Worm (Caenorhabditis elegans) whole organism, midembryonic: ENCODE measurements around the gene str-170.

Experiments
- T22C8.4 ChIP-seq: fragments of 200-800 bp; sonication (Bioruptor generic); IDR thresholded peaks from 2 replicates; pipeline ENCODE4 v1.3.6; 2022; ENCODE audit warnings: missing genetic modification characterization, missing compliant biosample characterization
- cog-1 ChIP-seq: sonication (generic microtip); optimal IDR thresholded peaks from 2 replicates; lab custom pipeline; 2016; ENCODE audit warnings: missing genetic modification characterization, missing compliant biosample characterization
- flt-1 ChIP-seq: fragments of 200-800 bp; sonication (Bioruptor generic); IDR thresholded peaks from 2 replicates; pipeline ENCODE4 v1.3.6; 2022; ENCODE audit warnings: missing genetic modification characterization, missing compliant biosample characterization
- klf-2 ChIP-seq: fragments of 200-800 bp; sonication (Bioruptor generic); conservative IDR thresholded peaks from 2 replicates; pipeline ENCODE4 v1.3.6; 2022; ENCODE audit warnings: missing genetic modification reagents, missing genetic modification characterization, missing compliant biosample characterization
- med-1 ChIP-seq: sonication (generic microtip); optimal IDR thresholded peaks from 2 replicates; lab custom pipeline; 2017; ENCODE audit warnings: missing genetic modification characterization, mild to moderate bottlenecking, missing compliant biosample characterization, antibody characterized with exemption, missing genetic modification reagents; ENCODE audit not compliant: insufficient read depth
- ref-1 ChIP-seq: fragments of 200-800 bp; sonication (Bioruptor generic); conservative IDR thresholded peaks from 2 replicates; pipeline ENCODE4 v1.3.6; 2022; ENCODE audit warnings: missing genetic modification reagents, missing genetic modification characterization, missing compliant biosample characterization
- tab-1 ChIP-seq: fragments of 200-800 bp; sonication (Bioruptor generic); IDR thresholded peaks from 2 replicates; pipeline ENCODE4 v1.3.6; 2022; ENCODE audit warnings: missing genetic modification characterization, missing compliant biosample characterization
- ztf-23 ChIP-seq: fragments of 200-800 bp; sonication (Bioruptor generic); IDR thresholded peaks from 2 replicates; pipeline ENCODE4 v1.3.6; 2022; ENCODE audit warnings: missing genetic modification reagents, missing genetic modification characterization, missing compliant biosample characterization
- ztf-29 ChIP-seq: fragments of 200-800 bp; sonication (Bioruptor generic); IDR thresholded peaks from 2 replicates; pipeline ENCODE4 v1.3.6; 2022; ENCODE audit warnings: missing genetic modification reagents, missing genetic modification characterization, missing compliant biosample characterization

Gene str-170

DNA sequence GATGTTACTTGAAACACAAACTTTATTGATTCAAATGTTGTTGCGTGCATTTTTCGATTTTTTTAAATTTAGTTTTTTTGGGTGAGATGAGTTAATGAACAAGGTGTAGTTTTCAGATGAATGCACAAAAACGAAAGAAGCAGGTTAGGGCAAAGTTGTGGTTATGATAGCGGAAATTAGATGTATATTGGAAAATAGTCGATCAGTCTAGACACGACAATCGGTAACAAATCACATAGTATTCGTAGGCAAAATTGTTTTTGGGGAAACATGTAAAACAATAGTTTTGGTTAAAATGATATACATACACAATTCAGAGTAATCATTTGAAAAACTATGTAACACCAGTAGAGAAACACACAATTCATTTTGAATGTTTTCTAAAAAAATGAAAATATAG, 9.6 kb upstream of the str-170 start, which contains the start of gene str-172:
str-172 (minus strand) TSS at position 101 of the 400 bp plus-strand sequence.
- no peak for TF ChIP-seq tab-1 (GFP tag; lab: Robert Waterston, UW)
- no peak for TF ChIP-seq ztf-23 (GFP tag; lab: Robert Waterston, UW)
- no peak for TF ChIP-seq ref-1 (GFP tag; lab: Robert Waterston, UW)

DNA sequence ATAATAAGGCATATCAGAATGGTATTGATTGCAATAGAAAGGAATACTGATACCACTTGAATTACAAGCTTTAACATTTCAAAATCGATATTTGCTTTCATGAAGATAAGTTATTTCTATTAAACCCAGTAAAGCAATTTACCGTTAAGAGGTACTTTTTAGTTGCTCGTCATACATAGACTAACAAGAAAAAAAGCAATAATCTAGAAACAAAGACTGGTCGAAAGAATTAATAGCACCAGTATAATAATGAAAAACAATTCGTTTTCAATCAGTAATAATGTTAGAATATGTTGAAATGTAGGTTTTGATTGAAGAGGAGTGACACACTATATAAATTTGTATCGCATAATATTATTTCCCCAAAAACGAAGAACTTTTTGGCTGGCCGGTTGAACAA, 6.7 kb upstream of the str-170 start, which contains the start of gene str-175:
str-175 (minus strand) TSS at position 101 of the 400 bp plus-strand sequence.
- no peak for TF ChIP-seq ztf-29 (GFP tag; lab: Robert Waterston, UW)
- TF ChIP-seq klf-2 (GFP tag; lab: Robert Waterston, UW) = no peak
- TF ChIP-seq ztf-23 (GFP tag; lab: Robert Waterston, UW) = no peak
- no peak for TF ChIP-seq T22C8.4 (GFP tag; lab: Robert Waterston, UW)
- TF ChIP-seq cog-1 (tag; lab: Kevin White, UChicago) = no peak
- no peak for TF ChIP-seq ref-1 (GFP tag; lab: Robert Waterston, UW)
- no peak for TF ChIP-seq flt-1

ce11 chrIV:4874603-4875002, 2.6 kb upstream of the str-170 start, which contains the start of gene str-174:
str-174 (minus strand) TSS chrIV:4874703.
- no peak for TF ChIP-seq klf-2 (GFP tag; lab: Robert Waterston, UW)
- no peak for TF ChIP-seq ref-1 (GFP tag; lab: Robert Waterston, UW)
- no peak for TF ChIP-seq tab-1 (GFP tag; lab: Robert Waterston, UW)

ce11 chrIV:4880634-4881033, 3.4 kb downstream of the str-170 start:
- TF ChIP-seq flt-1 (0 out of 2 replicates have a peak, but pooled peaks have one; percentile 11), ztf-29 (GFP tag; lab: Robert Waterston, UW) (no peak), klf-2 (GFP tag; lab: Robert Waterston, UW) (no peak), tab-1 (GFP tag; lab: Robert Waterston, UW) (peak; percentile 27; the same call in 1 of the 2 replicates)

DNA sequence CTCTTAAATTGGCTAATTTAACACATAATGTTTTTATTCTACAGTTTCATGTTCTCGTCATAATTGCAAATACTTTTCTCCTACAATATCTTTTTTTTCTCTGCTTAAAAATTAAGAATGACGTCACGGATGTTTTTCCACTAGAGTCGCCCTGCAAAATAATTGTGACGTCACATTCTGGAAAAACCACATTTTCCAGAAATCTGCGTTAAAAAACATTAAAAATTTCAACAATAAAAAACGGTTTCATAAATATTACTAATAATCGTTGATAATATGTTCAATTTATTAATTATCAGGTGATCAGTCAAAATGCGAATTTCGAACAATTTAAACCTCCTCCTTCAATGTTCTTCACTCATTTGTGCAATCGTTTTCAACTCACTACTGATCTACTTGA, 6.8 kb downstream of the str-170 start, which contains the start of gene str-166:
str-166 (plus strand) TSS at position 301 of the 400 bp plus-strand sequence.
- TF ChIP-seq ztf-23 (GFP tag; lab: Robert Waterston, UW) (no peak), ref-1 (GFP tag; lab: Robert Waterston, UW) (no peak), tab-1 (GFP tag; lab: Robert Waterston, UW) (no peak)

DNA sequence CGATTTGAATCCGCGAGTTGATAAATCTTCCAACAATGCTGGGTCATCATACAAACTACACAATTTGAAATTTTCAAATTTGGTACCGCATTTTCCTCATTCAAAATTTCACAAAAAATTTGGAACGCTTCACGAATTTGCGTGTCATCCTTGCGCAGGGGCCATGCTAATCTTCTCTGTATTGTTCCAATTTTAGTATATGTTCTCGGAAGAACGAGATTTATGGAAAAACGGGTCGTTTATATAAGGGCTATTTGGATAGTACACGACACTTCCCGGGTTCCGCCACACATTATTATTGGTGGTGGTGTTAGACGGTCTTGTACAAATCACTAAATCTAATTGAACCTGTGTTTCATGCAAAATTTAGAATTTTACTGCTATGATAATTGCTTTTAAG, 8.2 kb downstream of the str-170 start:
- no peak for TF ChIP-seq ztf-23 (GFP tag; lab: Robert Waterston, UW)
- peak; percentile 23; the same call in 1 of the 2 replicates for TF ChIP-seq flt-1

ce11 chrIV:4887258-4887657, 10.1 kb downstream of the str-170 start, which contains the start of gene T08B6.1:
T08B6.1 (minus strand) TSS chrIV:4887358.
- TF ChIP-seq T22C8.4 (GFP tag; lab: Robert Waterston, UW) = no peak
- no peak for TF ChIP-seq ztf-29 (GFP tag; lab: Robert Waterston, UW)
- no peak for TF ChIP-seq cog-1 (tag; lab: Kevin White, UChicago)
- no peak for TF ChIP-seq ztf-23 (GFP tag; lab: Robert Waterston, UW)
- TF ChIP-seq klf-2 (GFP tag; lab: Robert Waterston, UW) = no peak
- TF ChIP-seq ref-1 (GFP tag; lab: Robert Waterston, UW) = no peak
- no peak for TF ChIP-seq flt-1
- TF ChIP-seq tab-1 (GFP tag; lab: Robert Waterston, UW) = no peak
- TF ChIP-seq med-1 = no peak

ce11 chrIV:4889613-4890012, 12.4 kb downstream of the str-170 start, which contains the start of gene sgnh-1:
sgnh-1 (plus strand) TSS chrIV:4889913.
- no peak for TF ChIP-seq ref-1 (GFP tag; lab: Robert Waterston, UW)
- no peak for TF ChIP-seq klf-2 (GFP tag; lab: Robert Waterston, UW)
- TF ChIP-seq ztf-23 (GFP tag; lab: Robert Waterston, UW) = no peak
- TF ChIP-seq med-1 = no peak
- no peak for TF ChIP-seq cog-1 (tag; lab: Kevin White, UChicago)
- TF ChIP-seq flt-1 = no peak
- no peak for TF ChIP-seq ztf-29 (GFP tag; lab: Robert Waterston, UW)
- TF ChIP-seq T22C8.4 (GFP tag; lab: Robert Waterston, UW) = no peak

DNA sequence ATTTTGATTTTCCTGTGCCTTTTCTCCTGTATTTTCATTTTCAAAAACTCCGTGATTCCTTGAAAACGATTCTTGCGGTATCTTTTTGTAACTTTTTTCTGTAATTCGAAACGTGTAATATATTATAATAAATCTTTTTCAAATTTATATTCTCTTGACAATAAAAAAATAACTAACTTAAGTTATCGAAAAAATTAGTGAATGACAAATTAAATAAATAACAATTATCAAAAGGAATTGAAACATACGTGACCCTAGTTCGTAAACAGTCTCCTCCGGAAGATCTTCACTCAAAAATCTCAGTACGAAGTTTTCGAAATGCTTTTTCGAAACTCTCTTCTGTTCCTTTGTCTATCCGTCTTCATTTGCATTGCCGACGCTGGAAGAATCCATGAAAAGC, 13.3 kb downstream of the str-170 start, which contains the start of gene T08B6.9:
T08B6.9 (plus strand) TSS at position 301 of the 400 bp plus-strand sequence.
- TF ChIP-seq cog-1 (tag; lab: Kevin White, UChicago) (no peak), tab-1 (GFP tag; lab: Robert Waterston, UW) (no peak), klf-2 (GFP tag; lab: Robert Waterston, UW) (no peak), ztf-29 (GFP tag; lab: Robert Waterston, UW) (no peak), ztf-23 (GFP tag; lab: Robert Waterston, UW) (no peak), flt-1 (no peak), med-1 (no peak), T22C8.4 (GFP tag; lab: Robert Waterston, UW) (no peak), ref-1 (GFP tag; lab: Robert Waterston, UW) (no peak)

- TF ChIP-seq med-1 (no peak), T22C8.4 (GFP tag; lab: Robert Waterston, UW) (no peak), ztf-29 (GFP tag; lab: Robert Waterston, UW) (no peak), ref-1 (GFP tag; lab: Robert Waterston, UW) (no peak), flt-1 (no peak), ztf-23 (GFP tag; lab: Robert Waterston, UW) (no peak), klf-2 (GFP tag; lab: Robert Waterston, UW) (no peak)
These were observed 26.8 kb downstream of the str-170 start, which contains the start of gene str-161 for ce11 chrIV:4903961-4904360. str-161 (minus strand) TSS chrIV:4904061.
